Fruit fly (Drosophila melanogaster): ENCODE data around the gene mAChR-B.

mAChR-B gene

DNA sequence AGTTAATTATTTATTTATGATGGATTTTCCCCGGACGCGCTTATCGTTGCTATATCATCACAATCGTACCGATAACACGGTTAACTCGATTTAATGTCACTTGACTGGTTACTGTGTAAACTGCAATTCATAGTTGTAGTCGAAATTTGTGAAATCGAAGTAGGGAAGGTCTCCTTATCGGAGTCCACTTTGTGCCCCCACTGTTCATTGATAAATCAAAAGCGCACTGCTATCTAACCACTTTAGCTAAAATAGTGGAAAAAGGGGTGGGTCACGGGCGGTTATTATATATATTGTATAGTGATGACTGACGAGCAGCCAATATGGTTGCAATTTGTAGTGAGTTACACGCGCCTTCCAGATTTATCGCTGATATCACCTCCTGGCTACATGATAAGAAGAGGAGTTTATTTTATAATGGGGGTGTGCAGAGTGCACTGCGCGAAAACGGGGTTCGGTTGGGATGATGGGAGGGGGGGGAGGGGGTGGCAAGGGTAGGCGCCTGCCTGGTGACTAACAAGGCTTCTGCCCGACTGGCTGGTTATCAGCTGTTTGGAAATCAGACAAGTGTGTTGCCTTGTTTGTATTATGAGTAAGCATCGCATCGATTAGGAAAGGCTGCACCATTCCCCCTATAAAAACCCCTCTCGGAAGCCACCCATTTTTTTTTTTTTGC is 59.8 kb downstream of the mAChR-B start:
- TF ChIP-seq noc (tag; optimal IDR thresholded peaks at IDR 0.05) = no peak

DNA sequence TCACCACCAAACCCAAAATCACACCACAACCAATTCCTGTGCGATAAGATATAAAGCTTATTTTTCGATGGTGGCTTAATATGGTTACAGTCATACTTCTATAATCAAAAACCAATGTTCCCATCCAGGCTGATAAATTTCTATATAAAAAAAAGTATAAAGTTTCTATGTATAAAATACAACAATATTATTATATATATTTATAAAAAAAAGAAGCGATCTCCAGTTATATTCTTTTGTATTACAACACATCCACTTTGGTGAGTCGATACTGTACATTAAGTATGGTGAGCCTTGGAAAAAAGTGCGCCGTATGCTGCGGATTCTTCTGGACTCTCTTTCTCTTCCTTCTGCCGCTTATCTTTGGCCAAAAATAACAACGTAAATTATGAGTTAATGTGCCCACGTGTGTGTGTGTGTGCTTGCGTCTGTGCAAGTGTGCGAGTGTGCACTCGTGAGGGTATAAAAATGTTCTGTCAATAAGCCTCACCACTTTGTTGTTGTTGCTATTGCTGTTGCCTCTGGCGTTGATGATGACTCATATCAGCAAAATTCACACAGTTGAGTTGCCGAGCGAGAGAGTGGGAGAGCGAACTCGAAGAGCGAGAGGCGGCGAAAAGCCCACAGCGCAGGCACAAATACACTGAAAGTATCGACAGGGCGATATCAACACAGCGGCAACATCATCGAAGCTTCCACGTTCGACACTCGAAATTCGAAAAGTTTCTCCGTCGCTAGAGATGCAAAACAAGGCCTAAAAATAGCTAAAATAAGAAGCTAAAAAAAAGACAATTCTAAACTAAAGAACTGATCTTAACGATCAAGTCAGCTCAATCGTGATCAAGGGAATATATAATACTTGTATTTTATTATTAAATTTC is 60.6 kb downstream of the mAChR-B start:
- peak; percentile 92 for TF ChIP-seq noc (tag; optimal IDR thresholded peaks at IDR 0.05)

DNA sequence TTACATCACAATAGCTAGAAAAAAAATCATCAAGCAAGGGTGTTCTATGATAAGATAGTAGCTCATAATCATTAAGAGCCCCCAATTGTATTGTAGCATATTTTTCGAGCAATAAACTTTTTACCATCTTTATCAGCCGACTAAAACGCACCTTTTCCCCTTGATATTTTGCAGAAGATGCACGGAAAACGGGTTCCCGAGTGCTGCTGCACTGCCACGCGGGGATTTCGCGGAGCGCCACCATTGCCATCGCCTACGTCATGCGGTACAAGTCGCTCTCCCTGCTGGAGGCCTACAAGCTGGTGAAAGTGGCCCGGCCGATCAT is 61.2 kb downstream of the mAChR-B start:
- no peak for TF ChIP-seq noc (tag; optimal IDR thresholded peaks at IDR 0.05)

DNA sequence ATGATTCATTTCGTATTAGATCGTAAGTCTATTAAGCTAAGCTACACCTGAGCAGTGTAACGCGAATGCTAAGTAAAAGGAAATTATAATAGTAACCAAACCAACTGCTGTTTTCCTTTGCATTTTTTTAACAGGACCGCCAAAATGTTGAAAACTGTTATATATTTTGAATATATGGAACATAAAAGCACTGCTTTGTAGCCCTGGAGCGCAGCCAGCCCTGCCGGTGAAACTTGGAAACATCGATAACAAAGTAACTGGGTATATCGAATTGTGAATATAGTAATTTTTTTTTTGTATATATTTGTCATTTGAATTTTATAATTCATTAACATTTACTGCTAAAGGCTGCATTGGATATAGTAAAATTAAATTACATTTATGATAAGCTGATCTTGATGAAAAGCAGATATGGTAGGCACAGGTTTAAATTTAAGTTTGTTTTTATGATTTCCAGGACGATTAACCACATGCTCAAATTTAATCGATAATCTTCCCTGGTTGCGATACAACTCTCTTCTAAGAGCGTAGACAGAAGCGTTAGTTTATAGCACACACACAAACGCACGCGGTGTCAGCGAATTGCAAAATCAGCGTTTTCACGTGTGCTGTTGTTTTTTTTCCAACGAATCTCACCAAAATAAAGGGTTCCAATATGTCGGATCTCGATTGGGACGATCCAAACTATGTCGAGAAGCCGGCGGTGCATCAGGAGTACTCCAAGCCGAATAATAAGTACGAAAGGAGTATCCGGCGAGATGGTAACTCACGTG is 63.3 kb downstream of the mAChR-B start, which contains the start of gene CG7878:
TSS of gene CG7878 (plus strand) at position 528 of the 773 bp plus-strand sequence.
- TF ChIP-seq noc (tag; optimal IDR thresholded peaks at IDR 0.05) = peak; percentile 61

DNA sequence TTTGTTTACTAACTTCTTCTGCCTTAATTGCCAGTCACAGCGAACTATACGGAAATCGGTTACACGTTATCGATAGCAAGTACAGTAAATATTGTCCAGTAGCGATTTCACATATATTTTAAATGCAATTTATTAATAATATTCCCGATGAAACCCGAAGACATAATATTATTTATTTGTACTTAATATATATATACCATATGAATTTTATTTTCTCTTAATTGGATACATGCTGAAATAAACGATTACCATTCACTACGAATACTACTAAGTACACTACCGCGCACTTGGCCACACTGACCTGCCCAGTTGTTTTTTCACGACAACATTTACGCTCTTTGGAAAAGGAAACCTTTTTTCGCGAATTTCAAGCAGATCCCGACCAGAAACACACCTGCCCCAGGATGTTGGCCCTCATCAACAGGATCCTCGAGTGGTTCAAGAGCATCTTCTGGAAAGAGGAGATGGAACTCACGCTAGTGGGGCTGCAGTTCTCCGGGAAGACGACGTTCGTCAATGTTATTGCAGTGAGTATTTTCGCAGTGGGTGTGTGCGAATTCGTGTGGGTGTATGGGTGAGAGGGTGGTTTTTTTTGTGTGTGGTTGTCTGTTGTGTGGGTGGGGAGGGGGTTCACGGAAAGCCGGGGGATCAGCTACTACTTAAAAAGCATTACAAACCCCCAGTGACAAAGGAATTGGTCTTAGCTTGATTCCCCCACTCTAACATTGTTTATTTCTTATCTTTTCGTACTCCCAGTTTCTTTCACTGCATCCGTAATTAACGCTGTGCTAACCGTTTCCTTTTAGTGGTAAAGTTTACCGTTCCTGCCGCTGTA is 67.4 kb downstream of the mAChR-B start, which contains the start of the genes CG9667 and Arl8:
TSS of gene CG9667 (minus strand) at position 42 of the 835 bp plus-strand sequence.
TSS of gene Arl8 (plus strand) at position 290 of the 835 bp plus-strand sequence.
- TF ChIP-seq noc (tag; optimal IDR thresholded peaks at IDR 0.05) = peak; percentile 71

DNA sequence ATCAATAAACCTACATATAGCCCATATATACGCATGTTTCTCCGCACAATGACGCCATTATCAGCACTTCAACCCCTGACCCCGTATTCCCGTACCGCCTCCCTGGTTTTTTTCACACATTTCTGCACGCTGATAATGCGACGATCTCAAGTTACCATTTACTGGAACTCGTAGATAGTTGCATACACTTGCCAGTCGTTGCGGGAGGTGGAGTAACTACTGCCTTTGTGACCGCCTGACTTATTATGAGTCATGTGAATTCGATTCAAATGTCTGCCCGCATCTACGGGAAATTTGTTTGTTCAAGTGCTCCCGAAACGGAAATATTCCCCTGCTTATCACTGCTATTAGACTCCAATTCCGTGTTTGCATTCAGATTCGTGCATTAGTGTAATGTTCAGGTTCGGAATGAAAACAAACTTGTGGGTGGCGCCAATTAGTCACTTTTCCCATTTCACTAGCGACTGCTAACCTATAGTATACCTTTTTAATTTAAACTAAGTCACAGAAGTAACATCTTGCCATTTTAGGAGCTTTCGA is 68.1 kb downstream of the mAChR-B start:
- no peak for TF ChIP-seq noc (tag; optimal IDR thresholded peaks at IDR 0.05)

DNA sequence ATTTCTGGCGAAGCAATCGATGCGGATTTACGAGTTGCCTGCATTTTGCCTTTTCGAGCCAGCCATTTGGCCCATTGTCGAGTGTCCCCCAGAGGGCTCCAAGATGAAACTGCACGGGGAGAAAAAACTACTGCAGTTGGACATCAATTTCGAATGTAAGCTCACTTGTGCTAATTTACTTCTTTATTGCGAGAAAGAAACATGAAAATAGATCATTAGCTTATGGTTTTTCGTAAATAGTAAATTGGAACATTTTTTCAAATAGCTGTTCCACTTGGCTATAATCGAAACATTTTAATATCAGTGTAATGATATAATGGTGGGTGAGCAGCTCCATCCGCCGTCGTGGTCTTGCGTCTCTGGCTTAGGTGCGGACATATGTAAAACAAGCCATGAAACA is 73.3 kb downstream of the mAChR-B start:
- no peak for TF ChIP-seq noc (tag; optimal IDR thresholded peaks at IDR 0.05)

DNA sequence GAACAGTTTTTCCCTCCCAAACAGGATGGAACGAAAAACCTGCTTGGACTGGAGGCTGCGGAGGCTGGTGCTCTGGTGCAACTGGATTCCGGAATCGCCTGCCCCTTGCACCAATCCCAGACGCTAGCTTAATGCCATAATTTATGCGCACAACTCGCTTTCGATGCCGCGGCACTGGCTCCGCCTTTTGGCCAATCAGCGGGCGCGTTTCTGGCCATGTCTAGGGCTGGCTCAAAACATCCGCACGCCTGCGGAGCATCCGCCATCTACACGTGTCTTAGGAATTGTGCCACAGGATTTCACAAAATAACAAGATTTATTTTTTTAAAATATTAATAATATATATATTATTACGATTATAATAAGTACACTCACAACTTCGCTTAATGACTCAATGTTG is 75.5 kb downstream of the mAChR-B start:
- TF ChIP-seq noc (tag; optimal IDR thresholded peaks at IDR 0.05) = no peak
